Worm (Caenorhabditis elegans) whole organism, L3 larva: ENCODE data around the gene slc-46A.

ENCODE experiments used
- egl-27 ChIP-seq: sonication (generic microtip); optimal IDR thresholded peaks from 4 replicates; lab custom pipeline; 2017; ENCODE audit warnings: missing biosample characterization, missing genetic modification reagents, missing genetic modification characterization
- nhr-12 ChIP-seq: fragments of 150-350 bp; optimal IDR thresholded peaks from 2 replicates; lab custom pipeline; 2014; ENCODE audit warnings: missing biosample characterization, missing genetic modification characterization
- nhr-28 ChIP-seq: fragments of 150-350 bp; optimal IDR thresholded peaks from 2 replicates; lab custom pipeline; 2014; ENCODE audit warnings: missing biosample characterization, missing genetic modification characterization
- pha-4 ChIP-seq: fragments of 150-350 bp; optimal IDR thresholded peaks from 2 replicates; lab custom pipeline; 2014; ENCODE audit warnings: missing biosample characterization, missing genetic modification reagents, missing genetic modification characterization

ce11 chrIV:5334518-5334917 lies 15.5 kb downstream of the slc-46A start:
- TF ChIP-seq pha-4 (tag; lab: Kevin White, UChicago) = peak; percentile 63
- no peak for TF ChIP-seq egl-27 (tag; lab: Kevin White, UChicago)
- no peak for TF ChIP-seq nhr-12 (tag; lab: Kevin White, UChicago)
- no peak for TF ChIP-seq nhr-28 (tag; lab: Kevin White, UChicago)
